Worm (Caenorhabditis elegans): Measurements from ENCODE around the gene cnp-3.

The cnp-3 gene

ce11 chrX:17138060-17138557 is at the start of gene cnp-3:
Gene cnp-3, minus strand, starts transcription at chrX:17138110.
- TF ChIP-seq med-1 (GFP tag; optimal IDR thresholded peaks at IDR 0.05; ENCODE audit: insufficient read depth), result no peak
- no peak for TF ChIP-seq ztf-23 (GFP tag; IDR thresholded peaks at IDR 0.05)
- TF ChIP-seq flt-1 (GFP tag; IDR thresholded peaks at IDR 0.05), result no peak
- TF ChIP-seq T22C8.4 (GFP tag; IDR thresholded peaks at IDR 0.05), result no peak
- TF ChIP-seq ztf-29 (GFP tag; IDR thresholded peaks at IDR 0.05), result no peak
- no peak for TF ChIP-seq ref-1 (GFP tag; conservative IDR thresholded peaks at IDR 0.05)
- no peak for TF ChIP-seq tab-1 (GFP tag; IDR thresholded peaks at IDR 0.05)
- no peak for TF ChIP-seq cog-1 (tag; optimal IDR thresholded peaks at IDR 0.05)
- no peak for TF ChIP-seq klf-2 (GFP tag; conservative IDR thresholded peaks at IDR 0.05)

- TF ChIP-seq T22C8.4 (GFP tag; IDR thresholded peaks at IDR 0.05), result no peak
- TF ChIP-seq cog-1 (tag; optimal IDR thresholded peaks at IDR 0.05), result no peak
- no peak for TF ChIP-seq ztf-23 (GFP tag; IDR thresholded peaks at IDR 0.05)
- TF ChIP-seq ref-1 (GFP tag; conservative IDR thresholded peaks at IDR 0.05), result no peak
- no peak for TF ChIP-seq tab-1 (GFP tag; IDR thresholded peaks at IDR 0.05)
- no peak for TF ChIP-seq klf-2 (GFP tag; conservative IDR thresholded peaks at IDR 0.05)
These were observed 48.0 kb upstream of the cnp-3 start, which contains the start of gene sid-3 for ce11 chrX:17185696-17186430. Gene sid-3, plus strand, starts transcription at chrX:17186380.

ce11 chrX:17184363-17184762 is 46.5 kb upstream of the cnp-3 start:
- TF ChIP-seq cog-1 (tag; optimal IDR thresholded peaks at IDR 0.05), result peak; percentile 53
- 0 out of 2 replicates have a peak, but pooled peaks have one; percentile 47 for TF ChIP-seq flt-1 (GFP tag; IDR thresholded peaks at IDR 0.05)
- no peak for TF ChIP-seq ztf-23 (GFP tag; IDR thresholded peaks at IDR 0.05)

ce11 chrX:17181220-17181619 is 43.3 kb upstream of the cnp-3 start:
- TF ChIP-seq ref-1 (GFP tag; conservative IDR thresholded peaks at IDR 0.05) (no peak), cog-1 (tag; optimal IDR thresholded peaks at IDR 0.05) (no peak), flt-1 (GFP tag; IDR thresholded peaks at IDR 0.05) (peak; percentile 62), ztf-23 (GFP tag; IDR thresholded peaks at IDR 0.05) (peak; percentile 48; the same call in 1 of the 2 replicates), tab-1 (GFP tag; IDR thresholded peaks at IDR 0.05) (no peak), T22C8.4 (GFP tag; IDR thresholded peaks at IDR 0.05) (no peak), med-1 (GFP tag; optimal IDR thresholded peaks at IDR 0.05; ENCODE audit: insufficient read depth) (no peak), ztf-29 (GFP tag; IDR thresholded peaks at IDR 0.05) (no peak), klf-2 (GFP tag; conservative IDR thresholded peaks at IDR 0.05) (no peak)

- TF ChIP-seq flt-1 (GFP tag; IDR thresholded peaks at IDR 0.05) (no peak), med-1 (GFP tag; optimal IDR thresholded peaks at IDR 0.05; ENCODE audit: insufficient read depth) (no peak), ztf-29 (GFP tag; IDR thresholded peaks at IDR 0.05) (no peak), ref-1 (GFP tag; conservative IDR thresholded peaks at IDR 0.05) (no peak), cog-1 (tag; optimal IDR thresholded peaks at IDR 0.05) (no peak), klf-2 (GFP tag; conservative IDR thresholded peaks at IDR 0.05) (no peak), T22C8.4 (GFP tag; IDR thresholded peaks at IDR 0.05) (no peak), tab-1 (GFP tag; IDR thresholded peaks at IDR 0.05) (no peak), ztf-23 (GFP tag; IDR thresholded peaks at IDR 0.05) (no peak)
These were observed 42.2 kb upstream of the cnp-3 start for ce11 chrX:17180135-17180534.

ce11 chrX:17178239-17178638 is 40.3 kb upstream of the cnp-3 start, which contains the start of gene B0302.2:
Gene B0302.2, plus strand, starts transcription at chrX:17178539.
- TF ChIP-seq ref-1 (GFP tag; conservative IDR thresholded peaks at IDR 0.05) (no peak), cog-1 (tag; optimal IDR thresholded peaks at IDR 0.05) (no peak), T22C8.4 (GFP tag; IDR thresholded peaks at IDR 0.05) (no peak), ztf-29 (GFP tag; IDR thresholded peaks at IDR 0.05) (no peak), klf-2 (GFP tag; conservative IDR thresholded peaks at IDR 0.05) (no peak), med-1 (GFP tag; optimal IDR thresholded peaks at IDR 0.05; ENCODE audit: insufficient read depth) (no peak), tab-1 (GFP tag; IDR thresholded peaks at IDR 0.05) (no peak), ztf-23 (GFP tag; IDR thresholded peaks at IDR 0.05) (no peak), flt-1 (GFP tag; IDR thresholded peaks at IDR 0.05) (no peak)

- TF ChIP-seq flt-1 (GFP tag; IDR thresholded peaks at IDR 0.05) (no peak), tab-1 (GFP tag; IDR thresholded peaks at IDR 0.05) (no peak), T22C8.4 (GFP tag; IDR thresholded peaks at IDR 0.05) (no peak)
These were observed 38.8 kb upstream of the cnp-3 start, which contains the start of gene B0302.4 for ce11 chrX:17176677-17177076. Gene B0302.4, minus strand, starts transcription at chrX:17176777.

ce11 chrX:17170401-17170800 is 32.5 kb upstream of the cnp-3 start:
- no peak for TF ChIP-seq med-1 (GFP tag; optimal IDR thresholded peaks at IDR 0.05; ENCODE audit: insufficient read depth)
- no peak for TF ChIP-seq cog-1 (tag; optimal IDR thresholded peaks at IDR 0.05)
- no peak for TF ChIP-seq ztf-23 (GFP tag; IDR thresholded peaks at IDR 0.05)
- TF ChIP-seq flt-1 (GFP tag; IDR thresholded peaks at IDR 0.05), result no peak
- no peak for TF ChIP-seq ref-1 (GFP tag; conservative IDR thresholded peaks at IDR 0.05)
- no peak for TF ChIP-seq T22C8.4 (GFP tag; IDR thresholded peaks at IDR 0.05)
- TF ChIP-seq tab-1 (GFP tag; IDR thresholded peaks at IDR 0.05), result no peak
- no peak for TF ChIP-seq klf-2 (GFP tag; conservative IDR thresholded peaks at IDR 0.05)
- TF ChIP-seq ztf-29 (GFP tag; IDR thresholded peaks at IDR 0.05), result no peak

- no peak for TF ChIP-seq ztf-29 (GFP tag; IDR thresholded peaks at IDR 0.05)
- TF ChIP-seq T22C8.4 (GFP tag; IDR thresholded peaks at IDR 0.05), result no peak
- TF ChIP-seq flt-1 (GFP tag; IDR thresholded peaks at IDR 0.05), result no peak
- TF ChIP-seq ztf-23 (GFP tag; IDR thresholded peaks at IDR 0.05), result no peak
- TF ChIP-seq tab-1 (GFP tag; IDR thresholded peaks at IDR 0.05), result no peak
- TF ChIP-seq med-1 (GFP tag; optimal IDR thresholded peaks at IDR 0.05; ENCODE audit: insufficient read depth), result no peak
- no peak for TF ChIP-seq klf-2 (GFP tag; conservative IDR thresholded peaks at IDR 0.05)
- TF ChIP-seq ref-1 (GFP tag; conservative IDR thresholded peaks at IDR 0.05), result no peak
- no peak for TF ChIP-seq cog-1 (tag; optimal IDR thresholded peaks at IDR 0.05)
These were observed 30.2 kb upstream of the cnp-3 start for ce11 chrX:17168086-17168485.

ce11 chrX:17157868-17158267 is 20.0 kb upstream of the cnp-3 start, which contains the start of gene npr-21:
Gene npr-21, minus strand, starts transcription at chrX:17157968.
- TF ChIP-seq tab-1 (GFP tag; IDR thresholded peaks at IDR 0.05), result no peak
- TF ChIP-seq klf-2 (GFP tag; conservative IDR thresholded peaks at IDR 0.05), result no peak
- no peak for TF ChIP-seq med-1 (GFP tag; optimal IDR thresholded peaks at IDR 0.05; ENCODE audit: insufficient read depth)
- TF ChIP-seq ztf-23 (GFP tag; IDR thresholded peaks at IDR 0.05), result no peak
- TF ChIP-seq ztf-29 (GFP tag; IDR thresholded peaks at IDR 0.05), result no peak
- TF ChIP-seq ref-1 (GFP tag; conservative IDR thresholded peaks at IDR 0.05), result no peak
- TF ChIP-seq flt-1 (GFP tag; IDR thresholded peaks at IDR 0.05), result no peak
- no peak for TF ChIP-seq cog-1 (tag; optimal IDR thresholded peaks at IDR 0.05)
- TF ChIP-seq T22C8.4 (GFP tag; IDR thresholded peaks at IDR 0.05), result no peak

All from whole organism, midembryonic.